Worm (Caenorhabditis elegans): Measurements from ENCODE around the gene col-78.

- TF ChIP-seq dao-5 (tag; optimal IDR thresholded peaks at IDR 0.05) (no peak), him-1 (tag; optimal IDR thresholded peaks at IDR 0.05) (no peak), W03F9.2 (tag; optimal IDR thresholded peaks at IDR 0.05) (no peak)
These were observed 8.7 kb downstream of the col-78 start, which contains the start of gene rhy-1 for ce11 chrII:9161023-9161422.
